Worm (Caenorhabditis elegans) whole organism, L1 larva: ENCODE data around the gene idhb-1.

Experiments used
- alr-1 ChIP-seq: fragments of 200-800 bp; sonication (Bioruptor generic); optimal IDR thresholded peaks from 2 replicates; lab custom pipeline; 2018; ENCODE audit warnings: borderline replicate concordance, mild to moderate bottlenecking, missing genetic modification characterization, missing compliant biosample characterization
- ama-1 ChIP-seq: fragments of 150-350 bp; optimal IDR thresholded peaks from 2 replicates; lab custom pipeline; 2014
- ceh-88 ChIP-seq: fragments of 200-800 bp; sonication (Bioruptor generic); IDR thresholded peaks from 2 replicates; pipeline ENCODE4 v1.3.6; 2022; ENCODE audit warnings: missing genetic modification characterization, missing compliant biosample characterization
- fkh-10 ChIP-seq: sonication (generic microtip); optimal IDR thresholded peaks from 2 replicates; lab custom pipeline; 2017; ENCODE audit warnings: missing biosample characterization, missing genetic modification reagents, missing genetic modification characterization
- fos-1 ChIP-seq: fragments of 150-350 bp; optimal IDR thresholded peaks from 2 replicates; lab custom pipeline; 2014; ENCODE audit warnings: missing biosample characterization, missing genetic modification characterization
- nhr-12 ChIP-seq: sonication (generic microtip); optimal IDR thresholded peaks from 2 replicates; lab custom pipeline; 2017; ENCODE audit warnings: missing biosample characterization, missing genetic modification characterization
- nhr-237 ChIP-seq: fragments of 150-350 bp; optimal IDR thresholded peaks from 2 replicates; lab custom pipeline; 2014; ENCODE audit warnings: missing biosample characterization, missing genetic modification characterization
- nhr-84 ChIP-seq: sonication (generic microtip); optimal IDR thresholded peaks from 2 replicates; lab custom pipeline; 2017; ENCODE audit warnings: missing biosample characterization, missing genetic modification characterization
- snpc-4 ChIP-seq: fragments of 150-350 bp; optimal IDR thresholded peaks from 2 replicates; lab custom pipeline; 2014; ENCODE audit warnings: missing biosample characterization, missing genetic modification characterization
- sup-37 ChIP-seq: fragments of 200-800 bp; sonication (Bioruptor generic); optimal IDR thresholded peaks from 2 replicates; lab custom pipeline; 2018; ENCODE audit warnings: mild to moderate bottlenecking, missing genetic modification characterization, missing compliant biosample characterization
- ztf-11 ChIP-seq, 2 experiments: sonication (generic microtip); optimal IDR thresholded peaks; 2 replicates each; lab custom pipeline; 2016 to 2017; ENCODE audit warnings: missing genetic modification characterization in 2 of 2, missing biosample characterization in 1 of 2, missing compliant biosample characterization in 1 of 2
- ztf-4 ChIP-seq: fragments of 150-350 bp; optimal IDR thresholded peaks from 2 replicates; lab custom pipeline; 2014; ENCODE audit warnings: missing biosample characterization, missing genetic modification characterization

ce11 chrX:14141896-14142392, 31.9 kb downstream of the idhb-1 start, which contains the start of gene ceh-89:
- TF ChIP-seq snpc-4 (tag; lab: Kevin White, UChicago), result no peak
- TF ChIP-seq alr-1, result no peak
- TF ChIP-seq ceh-88 (GFP tag; lab: Robert Waterston, UW), result no peak
- TF ChIP-seq ama-1, result no peak
- TF ChIP-seq sup-37 (GFP tag; lab: Kevin White, UChicago), result no peak
- no peak for TF ChIP-seq fkh-10
- no peak for TF ChIP-seq nhr-84 (tag; lab: Kevin White, UChicago)
- TF ChIP-seq fos-1 (tag; lab: Kevin White, UChicago), result no peak
- TF ChIP-seq ztf-11 (tag; optimal IDR thresholded peaks at IDR 0.05; lab: Kevin White, UChicago), result no peak
- TF ChIP-seq ztf-4 (tag; lab: Kevin White, UChicago), result no peak
- TF ChIP-seq nhr-237 (tag; lab: Kevin White, UChicago), result no peak
- TF ChIP-seq nhr-12 (tag; lab: Kevin White, UChicago), result no peak
